Worm (Caenorhabditis elegans): ENCODE results near the gene T06E8.8.

Gene T06E8.8

DNA sequence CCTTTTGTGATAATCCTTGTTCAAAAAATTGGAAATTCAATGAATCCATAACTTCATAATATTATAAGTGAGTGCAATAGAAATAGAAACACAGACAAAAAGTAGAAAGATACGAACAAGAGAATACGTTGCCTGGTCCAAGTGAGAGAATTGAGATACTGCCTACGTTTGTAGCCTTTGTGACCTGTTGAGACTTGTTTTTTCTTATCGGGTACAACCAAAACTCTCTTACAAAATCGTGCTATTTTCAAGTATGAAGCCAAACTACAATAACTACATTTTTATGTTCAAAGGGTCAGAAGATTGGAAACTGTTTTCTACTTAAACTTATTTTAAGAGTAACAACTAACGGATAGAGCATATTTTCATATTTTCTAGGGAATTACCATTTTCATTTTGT lies 38.1 kb downstream of the T06E8.8 start, which contains the start of gene nhr-205:
Gene nhr-205 (minus strand): TSS at position 141 of the 400 bp plus-strand sequence.
- TF ChIP-seq bed-3 (GFP tag; optimal IDR thresholded peaks at IDR 0.05) (no peak), cnd-1 (tag; optimal IDR thresholded peaks at IDR 0.05) (no peak), pha-4 (tag; optimal IDR thresholded peaks at IDR 0.05) (no peak), mls-2 (tag; optimal IDR thresholded peaks at IDR 0.05) (no peak), flh-1 (GFP tag; optimal IDR thresholded peaks at IDR 0.05) (no peak), nhr-2 (tag; optimal IDR thresholded peaks at IDR 0.05) (no peak), M03D4.4 (tag; optimal IDR thresholded peaks at IDR 0.05) (no peak), hlh-1 (tag; optimal IDR thresholded peaks at IDR 0.05) (no peak), ceh-83 (GFP tag; optimal IDR thresholded peaks at IDR 0.05) (no peak), ceh-43 (GFP tag; optimal IDR thresholded peaks at IDR 0.05) (no peak), snpc-4 (tag; optimal IDR thresholded peaks at IDR 0.05) (no peak), unc-62 (GFP tag; optimal IDR thresholded peaks at IDR 0.05) (no peak), nhr-28 (tag; optimal IDR thresholded peaks at IDR 0.05) (no peak), lin-13 (tag; optimal IDR thresholded peaks at IDR 0.05) (no peak), elt-3 (tag; optimal IDR thresholded peaks at IDR 0.05) (no peak), ztf-11 (tag; optimal IDR thresholded peaks at IDR 0.05) (no peak), ham-2 (GFP tag; optimal IDR thresholded peaks at IDR 0.05) (no peak), ceh-39 (tag; optimal IDR thresholded peaks at IDR 0.05) (no peak)

- TF ChIP-seq mab-5 (tag; optimal IDR thresholded peaks at IDR 0.05) (no peak), tbx-8 (GFP tag; optimal IDR thresholded peaks at IDR 0.05) (no peak), ztf-11 (tag; optimal IDR thresholded peaks at IDR 0.05) (no peak), cnd-1 (tag; optimal IDR thresholded peaks at IDR 0.05) (no peak), sem-2 (GFP tag; optimal IDR thresholded peaks at IDR 0.05) (no peak), unc-62 (GFP tag; optimal IDR thresholded peaks at IDR 0.05) (no peak), lsy-2 (tag; optimal IDR thresholded peaks at IDR 0.05) (no peak), mep-1 (tag; optimal IDR thresholded peaks at IDR 0.05) (peak; percentile 13), nhr-2 (tag; optimal IDR thresholded peaks at IDR 0.05) (no peak), nhr-28 (tag; optimal IDR thresholded peaks at IDR 0.05) (peak; percentile 50)
These were observed 40.5 kb downstream of the T06E8.8 start, which contains the start of gene nhr-12 for ce11 chrV:10083999-10084468. Gene nhr-12 (minus strand): TSS chrV:10084049.

DNA sequence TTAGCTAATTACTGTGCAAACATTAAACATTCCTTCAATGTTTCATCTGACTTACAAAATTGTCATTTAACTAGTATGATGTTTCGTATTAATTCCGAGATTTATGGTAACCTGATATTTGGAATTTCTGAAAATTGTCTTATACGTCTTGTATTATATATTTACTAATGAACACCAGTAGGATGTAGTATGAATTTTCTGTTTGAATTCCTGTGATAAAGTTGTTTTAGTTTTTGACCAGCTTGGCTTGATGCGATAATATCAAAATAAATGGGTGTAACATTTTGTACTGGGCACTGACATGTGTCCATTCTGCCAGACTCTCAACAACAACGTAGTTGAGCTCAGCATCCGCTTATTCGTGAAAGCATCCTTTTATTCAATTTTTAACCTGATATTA lies 41.3 kb downstream of the T06E8.8 start, which contains the start of gene R04B5.6:
Gene R04B5.6 (plus strand): TSS at position 301 of the 400 bp plus-strand sequence.
- TF ChIP-seq blmp-1 (tag; optimal IDR thresholded peaks at IDR 0.05) = no peak
- peak; percentile 6 for TF ChIP-seq hlh-1 (tag; optimal IDR thresholded peaks at IDR 0.05)

ce11 chrV:10086141-10086540 lies 42.6 kb downstream of the T06E8.8 start:
- TF ChIP-seq hlh-1 (tag; optimal IDR thresholded peaks at IDR 0.05) = peak; percentile 52
- no peak for TF ChIP-seq mep-1 (tag; optimal IDR thresholded peaks at IDR 0.05)

ce11 chrV:10087103-10087502 lies 43.6 kb downstream of the T06E8.8 start, which contains the start of gene R04B5.5:
Gene R04B5.5 (plus strand): TSS chrV:10087480.
- TF ChIP-seq mls-2 (tag; optimal IDR thresholded peaks at IDR 0.05) (no peak), nhr-237 (tag; optimal IDR thresholded peaks at IDR 0.05) (no peak), nhr-28 (tag; optimal IDR thresholded peaks at IDR 0.05) (no peak), blmp-1 (tag; optimal IDR thresholded peaks at IDR 0.05) (no peak), hlh-1 (tag; optimal IDR thresholded peaks at IDR 0.05) (no peak), elt-3 (tag; optimal IDR thresholded peaks at IDR 0.05) (peak; percentile 86), nhr-12 (tag; optimal IDR thresholded peaks at IDR 0.05) (no peak), flh-1 (GFP tag; optimal IDR thresholded peaks at IDR 0.05) (no peak), mep-1 (tag; optimal IDR thresholded peaks at IDR 0.05) (no peak), lin-13 (tag; optimal IDR thresholded peaks at IDR 0.05) (no peak), elt-1 (tag; optimal IDR thresholded peaks at IDR 0.05; ENCODE audit: borderline replicate concordance, insufficient read depth) (peak; percentile 30), sem-2 (GFP tag; optimal IDR thresholded peaks at IDR 0.05) (no peak), snpc-4 (tag; optimal IDR thresholded peaks at IDR 0.05) (no peak), lin-32 (GFP tag; optimal IDR thresholded peaks at IDR 0.05) (no peak), ces-1 (GFP tag; optimal IDR thresholded peaks at IDR 0.05) (no peak), unc-120 (tag; optimal IDR thresholded peaks at IDR 0.05; ENCODE audit: poor library complexity, severe bottlenecking) (no peak), lsy-2 (tag; optimal IDR thresholded peaks at IDR 0.05) (no peak), sptf-1 (tag; optimal IDR thresholded peaks at IDR 0.05) (no peak), M03D4.4 (tag; optimal IDR thresholded peaks at IDR 0.05) (no peak), zip-8 (tag; optimal IDR thresholded peaks at IDR 0.05) (no peak), unc-62 (GFP tag; optimal IDR thresholded peaks at IDR 0.05) (peak; percentile 62)

All from whole organism, mixed stage, embryonic.